Fruit fly (Drosophila melanogaster) whole organism, prepupa: Measurements from ENCODE around the gene fz2.

Experiments used
- Blimp-1 ChIP-seq: fragments of 200-800 bp; sonication (Bioruptor generic); optimal IDR thresholded peaks from 3 replicates; lab custom pipeline; 2017; ENCODE audit warnings: missing biosample characterization, missing genetic modification characterization, mild to moderate bottlenecking, moderate library complexity, missing genetic modification reagents
- CG11294 ChIP-seq: fragments of 200-800 bp; sonication (Bioruptor generic); IDR thresholded peaks from 2 replicates; pipeline ENCODE4 v1.3.6; 2022; ENCODE audit warnings: missing biosample characterization, missing genetic modification characterization
- CG11762 ChIP-seq: fragments of 200-800 bp; sonication (Bioruptor generic); optimal IDR thresholded peaks from 3 replicates; lab custom pipeline; 2016; ENCODE audit warnings: missing biosample characterization, missing genetic modification characterization; ENCODE audit not compliant: insufficient read depth
- CG11902 ChIP-seq: fragments of 200-800 bp; sonication (Bioruptor generic); optimal IDR thresholded peaks from 3 replicates; lab custom pipeline; 2016; ENCODE audit warnings: missing biosample characterization, missing genetic modification characterization
- CG1621 ChIP-seq: fragments of 200-800 bp; sonication (Bioruptor generic); optimal IDR thresholded peaks from 3 replicates; lab custom pipeline; 2018; ENCODE audit warnings: missing biosample characterization, mild to moderate bottlenecking, missing genetic modification characterization
- CG3032 ChIP-seq: fragments of 200-800 bp; optimal IDR thresholded peaks from 2 replicates; lab custom pipeline; 2019; ENCODE audit warnings: missing biosample characterization, mild to moderate bottlenecking, missing genetic modification characterization, moderate library complexity
- CG31627 ChIP-seq: fragments of 200-800 bp; sonication (Bioruptor generic); optimal IDR thresholded peaks from 3 replicates; lab custom pipeline; 2016; ENCODE audit warnings: missing biosample characterization, missing genetic modification characterization
- CG32006 ChIP-seq: fragments of 200-800 bp; sonication (Bioruptor generic); optimal IDR thresholded peaks from 3 replicates; lab custom pipeline; 2017; ENCODE audit warnings: missing biosample characterization, mild to moderate bottlenecking, missing genetic modification characterization
- CG3919 ChIP-seq: fragments of 200-800 bp; sonication (Bioruptor generic); optimal IDR thresholded peaks from 3 replicates; lab custom pipeline; 2016; ENCODE audit warnings: missing biosample characterization, missing genetic modification characterization
- CG4318 ChIP-seq: fragments of 200-800 bp; sonication (Bioruptor generic); optimal IDR thresholded peaks from 3 replicates; lab custom pipeline; 2017; ENCODE audit warnings: missing biosample characterization, mild to moderate bottlenecking, missing genetic modification characterization
- CG6163 ChIP-seq: fragments of 200-800 bp; sonication (Bioruptor generic); IDR thresholded peaks from 3 replicates; pipeline ENCODE4 v1.3.6; 2022; ENCODE audit warnings: missing biosample characterization, missing genetic modification characterization
- CG6276 ChIP-seq: fragments of 200-800 bp; sonication (Bioruptor generic); optimal IDR thresholded peaks from 2 replicates; lab custom pipeline; 2017; ENCODE audit warnings: missing biosample characterization, mild to moderate bottlenecking, missing genetic modification characterization
- CG6792 ChIP-seq: fragments of 200-800 bp; sonication (Bioruptor generic); optimal IDR thresholded peaks from 3 replicates; lab custom pipeline; 2016; ENCODE audit warnings: missing biosample characterization, missing genetic modification characterization
- CG6808 ChIP-seq: fragments of 200-800 bp; sonication (Bioruptor generic); optimal IDR thresholded peaks from 3 replicates; lab custom pipeline; 2017; ENCODE audit warnings: missing biosample characterization, missing genetic modification characterization, mild to moderate bottlenecking, moderate library complexity, missing genetic modification reagents
- CG6854 ChIP-seq: fragments of 200-800 bp; sonication (Bioruptor generic); optimal IDR thresholded peaks from 2 replicates; lab custom pipeline; 2017; ENCODE audit warnings: missing biosample characterization, mild to moderate bottlenecking, missing genetic modification characterization
- CG7368 ChIP-seq: fragments of 200-800 bp; sonication (Bioruptor generic); optimal IDR thresholded peaks from 3 replicates; lab custom pipeline; 2016; ENCODE audit warnings: missing biosample characterization, missing genetic modification characterization
- CG8119 ChIP-seq: fragments of 200-800 bp; sonication (Bioruptor generic); IDR thresholded peaks from 3 replicates; pipeline ENCODE4 v1.3.6; 2022; ENCODE audit warnings: missing biosample characterization, missing genetic modification characterization
- CG8319 ChIP-seq: fragments of 200-800 bp; sonication (Bioruptor generic); optimal IDR thresholded peaks from 3 replicates; lab custom pipeline; 2016; ENCODE audit warnings: missing biosample characterization, missing genetic modification characterization
- CG8632 ChIP-seq: fragments of 200-800 bp; sonication (Bioruptor generic); optimal IDR thresholded peaks from 3 replicates; lab custom pipeline; 2016; ENCODE audit warnings: missing biosample characterization, missing genetic modification characterization
- CG9139 ChIP-seq: fragments of 200-800 bp; sonication (Bioruptor generic); optimal IDR thresholded peaks from 3 replicates; lab custom pipeline; 2017; ENCODE audit warnings: missing biosample characterization, mild to moderate bottlenecking, missing genetic modification characterization
- Eip75B ChIP-seq: fragments of 200-800 bp; sonication (Bioruptor generic); optimal IDR thresholded peaks from 3 replicates; lab custom pipeline; 2016; ENCODE audit warnings: missing biosample characterization, missing genetic modification characterization
- Eip93F ChIP-seq: fragments of 200-800 bp; sonication (Bioruptor generic); optimal IDR thresholded peaks from 2 replicates; lab custom pipeline; 2016; ENCODE audit warnings: missing biosample characterization, mild to moderate bottlenecking, missing genetic modification characterization
- Ets96B ChIP-seq: fragments of 200-800 bp; optimal IDR thresholded peaks from 2 replicates; lab custom pipeline; 2019; ENCODE audit warnings: missing biosample characterization, mild to moderate bottlenecking, missing genetic modification characterization, moderate library complexity
- Gug ChIP-seq: fragments of 200-800 bp; sonication (Bioruptor generic); IDR thresholded peaks from 2 replicates; pipeline ENCODE4 v1.3.6; 2022; ENCODE audit warnings: missing biosample characterization, missing genetic modification characterization
- Hr38 ChIP-seq: sonication (Bioruptor generic); optimal IDR thresholded peaks from 2 replicates; lab custom pipeline; 2016; ENCODE audit warnings: missing biosample characterization, missing genetic modification characterization
- Hr4 ChIP-seq: fragments of 200-800 bp; sonication (Bioruptor generic); optimal IDR thresholded peaks from 3 replicates; lab custom pipeline; 2016; ENCODE audit warnings: missing biosample characterization, missing genetic modification characterization
- Lpt ChIP-seq: fragments of 200-800 bp; sonication (Bioruptor generic); optimal IDR thresholded peaks from 3 replicates; lab custom pipeline; 2016; ENCODE audit warnings: missing biosample characterization, missing genetic modification characterization
- OdsH ChIP-seq: fragments of 200-800 bp; sonication (Bioruptor generic); optimal IDR thresholded peaks from 3 replicates; lab custom pipeline; 2016; ENCODE audit warnings: missing biosample characterization, missing genetic modification characterization
- Smox ChIP-seq: fragments of 200-800 bp; sonication (Bioruptor generic); optimal IDR thresholded peaks from 3 replicates; lab custom pipeline; 2016; ENCODE audit warnings: missing biosample characterization, missing genetic modification characterization
- Sox102F ChIP-seq: fragments of 200-800 bp; sonication (Bioruptor generic); optimal IDR thresholded peaks from 2 replicates; lab custom pipeline; 2016; ENCODE audit warnings: missing biosample characterization, mild to moderate bottlenecking, missing genetic modification characterization
- Sox15 ChIP-seq: fragments of 200-800 bp; sonication (Bioruptor generic); optimal IDR thresholded peaks from 3 replicates; lab custom pipeline; 2016; ENCODE audit warnings: missing biosample characterization, missing genetic modification characterization
- acj6 ChIP-seq: fragments of 200-800 bp; sonication (Bioruptor generic); optimal IDR thresholded peaks from 3 replicates; lab custom pipeline; 2016; ENCODE audit warnings: missing biosample characterization, missing genetic modification characterization
- cyc ChIP-seq: fragments of 200-800 bp; sonication (Bioruptor generic); optimal IDR thresholded peaks from 3 replicates; lab custom pipeline; 2016; ENCODE audit warnings: missing biosample characterization, missing genetic modification characterization
- dac ChIP-seq: fragments of 200-800 bp; sonication (Bioruptor generic); optimal IDR thresholded peaks from 2 replicates; lab custom pipeline; 2017; ENCODE audit warnings: missing biosample characterization, mild to moderate bottlenecking, missing genetic modification characterization
- dsx ChIP-seq: fragments of 200-800 bp; optimal IDR thresholded peaks from 3 replicates; lab custom pipeline; 2019; ENCODE audit warnings: missing biosample characterization, mild to moderate bottlenecking, missing genetic modification characterization, moderate library complexity; ENCODE audit not compliant: poor library complexity, severe bottlenecking
- eg ChIP-seq: fragments of 200-800 bp; sonication (Bioruptor generic); IDR thresholded peaks from 3 replicates; pipeline ENCODE4 v1.3.6; 2022; ENCODE audit warnings: missing biosample characterization, missing genetic modification characterization
- esn ChIP-seq: fragments of 200-800 bp; sonication (Bioruptor generic); optimal IDR thresholded peaks from 2 replicates; lab custom pipeline; 2016; ENCODE audit warnings: missing biosample characterization, mild to moderate bottlenecking, missing genetic modification characterization, moderate library complexity
- fd85E ChIP-seq: fragments of 200-800 bp; sonication (Bioruptor generic); optimal IDR thresholded peaks from 3 replicates; lab custom pipeline; 2016; ENCODE audit warnings: missing biosample characterization, missing genetic modification characterization
- lz ChIP-seq: fragments of 200-800 bp; sonication (Bioruptor generic); optimal IDR thresholded peaks from 3 replicates; lab custom pipeline; 2016; ENCODE audit warnings: missing biosample characterization, missing genetic modification characterization
- salr ChIP-seq, 2 experiments: fragments of 200-800 bp; sonication (Bioruptor generic); optimal IDR thresholded peaks; 3 replicates each; lab custom pipeline; 2016 to 2018; ENCODE audit warnings: missing biosample characterization in 2 of 2, missing genetic modification characterization in 2 of 2, mild to moderate bottlenecking in 1 of 2
- spab ChIP-seq: fragments of 200-800 bp; sonication (Bioruptor generic); optimal IDR thresholded peaks from 2 replicates; lab custom pipeline; 2017; ENCODE audit warnings: missing biosample characterization, mild to moderate bottlenecking, missing genetic modification characterization, missing genetic modification reagents
- ss ChIP-seq, 2 experiments: fragments of 200-800 bp; sonication (Bioruptor generic); optimal IDR thresholded peaks; 2 replicates in 1 of 2; 3 replicates in 1 of 2; lab custom pipeline; 2017 to 2018; ENCODE audit warnings: mild to moderate bottlenecking in 2 of 2, missing biosample characterization in 2 of 2, missing genetic modification characterization in 2 of 2, moderate library complexity in 1 of 2
- svp ChIP-seq: fragments of 200-800 bp; sonication (Bioruptor generic); peaks from one replicate; lab custom pipeline; 2016; ENCODE audit warnings: missing biosample characterization, missing genetic modification characterization
- topi ChIP-seq: fragments of 200-800 bp; sonication (Bioruptor generic); optimal IDR thresholded peaks from 3 replicates; lab custom pipeline; 2016; ENCODE audit warnings: missing biosample characterization, missing genetic modification characterization
- vri ChIP-seq: fragments of 200-800 bp; sonication (Bioruptor generic); optimal IDR thresholded peaks from 3 replicates; lab custom pipeline; 2016; ENCODE audit warnings: missing biosample characterization, mild to moderate bottlenecking, missing genetic modification characterization

fz2 gene

DNA sequence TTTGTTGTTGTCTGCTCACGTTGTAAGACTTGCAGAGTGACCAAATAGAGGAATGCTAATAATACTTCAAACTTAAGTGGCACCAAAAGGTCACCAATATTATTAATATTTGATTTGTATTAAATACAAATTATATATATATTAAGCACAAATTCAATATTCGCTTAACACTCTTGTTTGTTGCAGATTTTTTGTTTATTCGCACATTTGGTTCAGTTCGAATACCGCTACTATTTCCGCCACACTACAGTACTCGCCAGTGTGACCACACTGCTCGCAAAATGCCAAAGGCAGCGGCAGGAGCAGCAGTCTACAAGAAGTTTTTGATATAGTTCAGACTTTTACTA, 28.9 kb upstream of the fz2 start, which contains the start of gene Max (continued):
- TF ChIP-seq dsx (GFP tag; lab: Kevin White, UChicago) (peak; percentile 60), Eip75B (GFP tag; lab: Kevin White, UChicago) (peak; percentile 26), fd85E (GFP tag; lab: Kevin White, UChicago) (no peak), Hr4 (GFP tag; lab: Kevin White, UChicago) (peak; percentile 58), Sox102F (GFP tag; lab: Kevin White, UChicago) (peak; percentile 44), Eip93F (GFP tag; lab: Kevin White, UChicago) (peak; percentile 66), CG11902 (GFP tag; lab: Kevin White, UChicago) (peak; percentile 31), CG31627 (GFP tag; lab: Kevin White, UChicago) (peak; percentile 46), vri (GFP tag; lab: Kevin White, UChicago) (no peak), CG11294 (GFP tag; lab: Robert Waterston, UW) (no peak), ss (GFP tag; optimal IDR thresholded peaks at IDR 0.05; lab: Kevin White, UChicago) (peak in 1 of 2 experiments; percentile 59), lz (GFP tag; lab: Kevin White, UChicago) (peak; percentile 42), salr (GFP tag; optimal IDR thresholded peaks at IDR 0.05; lab: Kevin White, UChicago) (peak in 1 of 2 experiments; percentile 32), CG3919 (GFP tag; lab: Kevin White, UChicago) (peak; percentile 69), spab (GFP tag; lab: Kevin White, UChicago) (no peak), CG1621 (tag; lab: Kevin White, UChicago) (peak; percentile 32), Smox (GFP tag; lab: Kevin White, UChicago) (peak; percentile 41), CG8319 (GFP tag; lab: Kevin White, UChicago) (peak; percentile 100), eg (GFP tag; lab: Robert Waterston, UW) (peak; percentile 82)

DNA sequence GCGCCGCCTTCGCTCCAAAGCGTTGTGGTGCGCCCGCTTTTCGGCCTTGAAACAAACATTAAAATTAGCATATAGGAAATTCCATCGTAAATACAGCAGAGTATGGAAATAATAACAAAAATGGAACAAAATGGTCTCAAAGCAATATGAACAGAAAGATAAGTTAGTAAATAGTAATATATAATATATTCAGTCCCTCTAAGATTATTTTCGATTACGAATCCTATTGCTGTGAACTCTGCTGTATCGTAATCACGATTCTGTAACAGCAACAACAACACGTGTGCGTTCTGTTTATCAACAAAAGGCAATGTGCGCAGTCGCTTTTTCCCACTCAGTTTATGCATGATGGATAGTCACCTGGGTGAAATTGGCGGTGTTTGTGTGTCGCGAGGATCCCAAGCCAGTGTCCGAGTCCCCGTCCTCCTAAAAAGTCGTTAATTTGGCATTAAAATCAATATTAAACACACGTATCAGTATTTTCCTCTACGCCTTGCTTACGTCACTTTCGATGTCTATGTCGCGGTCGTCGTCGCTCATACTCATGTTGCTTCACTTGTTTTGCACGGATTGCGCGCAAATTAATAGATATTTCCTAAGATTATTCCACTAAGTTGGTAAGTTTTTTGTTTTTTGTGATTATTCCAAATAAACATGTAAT, 28.4 kb upstream of the fz2 start, which contains the start of the genes CG42374 and Mettl5:
Gene CG42374, plus strand, starts transcription at position 287 of the 661 bp plus-strand sequence.
Gene Mettl5, plus strand, starts transcription at position 287 of the 661 bp plus-strand sequence.
- peak; percentile 27 for TF ChIP-seq CG6276 (GFP tag; lab: Kevin White, UChicago)
- TF ChIP-seq cyc = no peak
- no peak for TF ChIP-seq dsx (GFP tag; lab: Kevin White, UChicago)
- no peak for TF ChIP-seq fd85E (GFP tag; lab: Kevin White, UChicago)
- TF ChIP-seq CG4318 = no peak
- no peak; the same call in 1 of the 2 replicates for TF ChIP-seq Gug
- TF ChIP-seq Eip75B (GFP tag; lab: Kevin White, UChicago) = no peak
- TF ChIP-seq topi (GFP tag; lab: Kevin White, UChicago) = peak; percentile 13
- TF ChIP-seq CG11294 (GFP tag; lab: Robert Waterston, UW) = 0 out of 2 replicates have a peak, but pooled peaks have one; percentile 24
- peak; percentile 28 for TF ChIP-seq CG6792 (GFP tag; lab: Kevin White, UChicago)
- no peak for TF ChIP-seq salr (GFP tag; optimal IDR thresholded peaks at IDR 0.05; lab: Kevin White, UChicago)
- TF ChIP-seq CG32006 (GFP tag; lab: Kevin White, UChicago) = peak; percentile 49
- peak; percentile 2 for TF ChIP-seq Sox15 (GFP tag; lab: Kevin White, UChicago)
- TF ChIP-seq CG8119 = peak; percentile 67; the same call in 2 of the 3 replicates
- TF ChIP-seq esn = peak; percentile 24
- peak; percentile 81 for TF ChIP-seq eg (GFP tag; lab: Robert Waterston, UW)
- no peak for TF ChIP-seq Blimp-1
- TF ChIP-seq ss (GFP tag; optimal IDR thresholded peaks at IDR 0.05; lab: Kevin White, UChicago) = no peak
- peak; percentile 32; the same call in 1 of the 3 replicates for TF ChIP-seq CG6163
- no peak for TF ChIP-seq CG6808 (GFP tag; lab: Kevin White, UChicago)
- TF ChIP-seq dac (GFP tag; lab: Kevin White, UChicago) = no peak
- TF ChIP-seq Hr4 (GFP tag; lab: Kevin White, UChicago) = no peak
- TF ChIP-seq svp (GFP tag; lab: Kevin White, UChicago) = no peak
- TF ChIP-seq acj6 = peak; percentile 38
- TF ChIP-seq OdsH (GFP tag; lab: Kevin White, UChicago) = peak; percentile 10
- peak; percentile 28 for TF ChIP-seq Smox (GFP tag; lab: Kevin White, UChicago)
- TF ChIP-seq Hr38 (GFP tag; lab: Kevin White, UChicago) = no peak
- no peak for TF ChIP-seq CG6854 (GFP tag; lab: Kevin White, UChicago)
- TF ChIP-seq CG8632 = peak; percentile 12
- TF ChIP-seq Sox102F (GFP tag; lab: Kevin White, UChicago) = peak; percentile 23
- TF ChIP-seq CG11762 = no peak
- no peak for TF ChIP-seq CG11902 (GFP tag; lab: Kevin White, UChicago)
- TF ChIP-seq CG31627 (GFP tag; lab: Kevin White, UChicago) = no peak
- peak; percentile 66 for TF ChIP-seq vri (GFP tag; lab: Kevin White, UChicago)
- TF ChIP-seq CG7368 = no peak
- TF ChIP-seq CG9139 (GFP tag; lab: Kevin White, UChicago) = no peak
- TF ChIP-seq Ets96B (tag; lab: Kevin White, UChicago) = peak; percentile 26
- peak; percentile 41 for TF ChIP-seq CG3032
- no peak for TF ChIP-seq Lpt (GFP tag; lab: Kevin White, UChicago)
- no peak for TF ChIP-seq CG8319 (GFP tag; lab: Kevin White, UChicago)
